Worm (Caenorhabditis elegans) whole organism, L4 larva: ENCODE measurements around the gene acn-1.
A peak's percentile ranks its signal among the peaks of the same experiment; 100 is the strongest.

Experiments used
- F10B5.3 ChIP-seq: sonication (generic microtip); optimal IDR thresholded peaks from 2 replicates; lab custom pipeline; 2016; ENCODE audit warnings: mild to moderate bottlenecking, missing genetic modification characterization, missing compliant biosample characterization
- F44E2.7 ChIP-seq: fragments of 200-800 bp; sonication (Bioruptor generic); IDR thresholded peaks from 2 replicates; pipeline ENCODE4 v2.1.2; 2022; ENCODE audit warnings: missing genetic modification characterization, missing compliant biosample characterization
- aha-1 ChIP-seq: fragments of 150-350 bp; peaks from one replicate; lab custom pipeline; 2014; ENCODE audit warnings: missing biosample characterization, missing genetic modification characterization
- ces-1 ChIP-seq: fragments of 150-350 bp; sonication (generic microtip); optimal IDR thresholded peaks from 4 replicates; lab custom pipeline; 2014; ENCODE audit warnings: missing biosample characterization, missing genetic modification reagents, missing genetic modification characterization
- daf-12 ChIP-seq: fragments of 150-350 bp; optimal IDR thresholded peaks from 2 replicates; lab custom pipeline; 2014; ENCODE audit warnings: missing biosample characterization, missing genetic modification reagents, missing genetic modification characterization
- egl-27 ChIP-seq: sonication (generic microtip); optimal IDR thresholded peaks from 3 replicates; lab custom pipeline; 2017; ENCODE audit warnings: missing biosample characterization, missing genetic modification reagents, missing genetic modification characterization
- mdl-1 ChIP-seq, 2 experiments: fragments of 150-350 bp in 1 of 2; sonication (generic microtip) in 1 of 2; optimal IDR thresholded peaks; 2 replicates each; lab custom pipeline; 2014 to 2017; ENCODE audit warnings: missing biosample characterization in 2 of 2, missing genetic modification characterization in 2 of 2
- mep-1 ChIP-seq: fragments of 150-350 bp; sonication (generic microtip); optimal IDR thresholded peaks from 3 replicates; lab custom pipeline; 2014; ENCODE audit warnings: missing biosample characterization, missing genetic modification characterization
- nhr-11 ChIP-seq: fragments of 150-350 bp; optimal IDR thresholded peaks from 2 replicates; lab custom pipeline; 2014; ENCODE audit warnings: missing biosample characterization, missing genetic modification characterization
- pha-4 ChIP-seq, 2 experiments: fragments of 150-350 bp in 1 of 2; fragments of 200-800 bp in 1 of 2; sonication (Bioruptor generic) in 1 of 2; IDR thresholded peaks in 1 of 2; optimal IDR thresholded peaks in 1 of 2; 2 replicates each; pipeline versions ENCODE4 v1.3.6 to Lab custom; 2014 to 2022; ENCODE audit warnings: missing genetic modification characterization in 2 of 2, missing genetic modification reagents in 2 of 2, missing biosample characterization in 1 of 2, missing compliant biosample characterization in 1 of 2
- pqm-1 ChIP-seq: sonication (generic microtip); optimal IDR thresholded peaks from 2 replicates; lab custom pipeline; 2017; ENCODE audit warnings: missing biosample characterization, missing genetic modification characterization

DNA sequence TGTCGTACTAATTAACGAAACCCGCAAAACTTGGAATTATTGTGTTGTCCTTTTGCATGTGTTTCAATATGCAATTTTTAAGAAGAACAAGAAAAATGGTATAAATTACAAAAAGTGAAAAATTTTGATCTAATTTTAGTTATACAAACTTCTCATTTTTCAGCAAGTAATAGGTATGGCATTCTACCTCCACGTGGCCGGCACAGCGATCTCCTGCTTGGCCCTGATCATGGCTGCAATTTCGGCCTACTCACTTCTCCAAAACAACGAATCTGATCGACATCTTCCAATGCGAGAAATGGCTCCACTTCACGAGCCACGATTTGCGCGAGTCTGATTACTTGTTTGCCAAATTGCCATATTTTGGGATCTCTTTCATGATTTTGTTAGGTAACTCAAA, 23.0 kb downstream of the acn-1 start:
- TF ChIP-seq aha-1 (tag; lab: Kevin White, UChicago) (peak; percentile 85), pha-4 (GFP tag; IDR thresholded peaks at IDR 0.05; lab: Robert Waterston, UW) (no peak), pha-4 (tag; optimal IDR thresholded peaks at IDR 0.05; lab: Kevin White, UChicago) (no peak), daf-12 (no peak), F10B5.3 (tag; lab: Kevin White, UChicago) (no peak), egl-27 (tag; lab: Kevin White, UChicago) (no peak), F44E2.7 (GFP tag; lab: Robert Waterston, UW) (no peak), pqm-1 (tag; lab: Kevin White, UChicago) (no peak), mep-1 (tag; lab: Kevin White, UChicago) (no peak), ces-1 (GFP tag; lab: Kevin White, UChicago) (no peak), mdl-1 (tag; optimal IDR thresholded peaks at IDR 0.05; lab: Kevin White, UChicago) (no peak), nhr-11 (tag; lab: Kevin White, UChicago) (no peak)
